Worm (Caenorhabditis elegans): ENCODE results near the gene bbs-4.

DNA sequence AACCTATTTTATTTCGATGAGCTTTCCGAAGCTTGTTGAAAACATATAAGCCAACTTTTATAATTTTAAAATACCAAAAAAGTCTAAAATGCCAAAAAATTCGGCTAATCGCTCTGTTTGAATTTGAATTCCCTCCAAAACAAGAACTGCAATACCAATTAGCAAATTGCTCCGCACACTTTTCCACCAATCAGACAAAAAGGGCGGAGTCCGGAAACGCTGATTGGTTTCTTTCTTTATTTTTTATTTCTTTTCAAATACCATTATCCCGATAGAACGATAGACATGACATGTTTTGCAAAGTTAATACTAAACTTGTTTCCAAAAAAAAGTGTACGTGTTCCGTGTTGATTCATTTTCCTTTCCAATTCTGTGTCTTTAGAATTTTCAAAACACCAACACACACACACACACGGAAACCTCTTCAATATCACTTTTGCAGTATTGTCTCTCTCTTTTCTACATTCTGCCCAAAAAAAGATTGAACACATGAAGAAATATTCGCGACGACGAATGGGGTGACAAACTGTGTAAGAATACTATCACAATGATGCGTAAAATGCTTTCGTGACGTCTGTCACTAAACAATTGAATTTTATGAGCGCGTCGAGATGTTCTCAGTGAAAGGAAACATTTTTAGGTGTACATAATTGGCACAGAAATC, 5.7 kb upstream of the bbs-4 start:
- TF ChIP-seq tab-1 (GFP tag; IDR thresholded peaks at IDR 0.05), result no peak
- TF ChIP-seq flt-1 (GFP tag; IDR thresholded peaks at IDR 0.05), result no peak
- no peak for TF ChIP-seq ztf-23 (GFP tag; IDR thresholded peaks at IDR 0.05)
